Worm (Caenorhabditis elegans): ENCODE data around the gene C53A3.3.

The C53A3.3 gene

DNA sequence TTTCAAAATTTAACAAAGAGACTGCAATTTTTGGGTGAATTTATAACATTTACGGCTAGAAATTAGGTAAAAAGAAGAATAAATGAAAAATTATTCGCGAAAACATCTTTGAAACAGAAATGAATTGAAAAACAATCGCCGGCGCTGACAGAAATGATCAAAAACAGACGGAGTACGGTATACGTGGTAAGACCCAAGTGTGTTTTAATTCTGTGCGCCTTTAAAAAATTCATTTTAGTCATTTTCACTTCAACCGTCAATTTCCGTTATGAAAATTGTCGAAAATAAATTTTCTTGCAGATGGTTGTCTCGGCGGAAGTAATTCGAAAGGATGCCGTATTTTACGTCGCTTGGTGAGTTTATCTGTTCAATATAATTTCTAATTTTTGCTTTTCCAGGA, at the start of gene C53A3.3:
TSS of gene C53A3.3 (plus strand) at position 301 of the 400 bp plus-strand sequence.
- TF ChIP-seq snpc-1.1 (tag; optimal IDR thresholded peaks at IDR 0.05; ENCODE audit: insufficient read depth) (no peak), ceh-100 (GFP tag; IDR thresholded peaks at IDR 0.05) (no peak), zfh-2 (GFP tag; conservative IDR thresholded peaks at IDR 0.05) (no peak), K11D2.4 (GFP tag; IDR thresholded peaks at IDR 0.05) (no peak), B0336.3 (GFP tag; IDR thresholded peaks at IDR 0.05) (no peak), mxl-1 (tag; optimal IDR thresholded peaks at IDR 0.05) (no peak)

ce11 chrV:5708331-5708730, 48.0 kb upstream of the C53A3.3 start:
- TF ChIP-seq akir-1 (GFP tag; optimal IDR thresholded peaks at IDR 0.05) (no peak), ztf-3 (GFP tag; optimal IDR thresholded peaks at IDR 0.05) (no peak), B0019.2 (GFP tag; conservative IDR thresholded peaks at IDR 0.05) (no peak), lsy-27 (tag; optimal IDR thresholded peaks at IDR 0.05; ENCODE audit: borderline replicate concordance, insufficient read depth) (no peak), die-1 (tag; optimal IDR thresholded peaks at IDR 0.05) (no peak), mxl-1 (tag; optimal IDR thresholded peaks at IDR 0.05) (no peak)

ce11 chrV:5712189-5712588, 44.1 kb upstream of the C53A3.3 start:
- peak; percentile 70 for TF ChIP-seq attf-3 (GFP tag; conservative IDR thresholded peaks at IDR 0.05)
- TF ChIP-seq zfh-2 (GFP tag; conservative IDR thresholded peaks at IDR 0.05) = no peak
- no peak for TF ChIP-seq ztf-3 (GFP tag; optimal IDR thresholded peaks at IDR 0.05)
- TF ChIP-seq sdz-38 (tag; optimal IDR thresholded peaks at IDR 0.05) = no peak
- no peak for TF ChIP-seq madf-8 (GFP tag; conservative IDR thresholded peaks at IDR 0.05)
- TF ChIP-seq aptf-3 (GFP tag; IDR thresholded peaks at IDR 0.05) = no peak

ce11 chrV:5712652-5713051, 43.6 kb upstream of the C53A3.3 start, which contains the start of gene gcst-1:
Gene gcst-1, plus strand, starts transcription at chrV:5712928.
- TF ChIP-seq ekl-4 (GFP tag; IDR thresholded peaks at IDR 0.05) (no peak), dpff-1 (tag; optimal IDR thresholded peaks at IDR 0.05) (no peak), let-607 (tag; optimal IDR thresholded peaks at IDR 0.05) (no peak), nhr-80 (tag; optimal IDR thresholded peaks at IDR 0.05) (peak; percentile 78), B0336.3 (GFP tag; IDR thresholded peaks at IDR 0.05) (0 out of 2 replicates have a peak, but pooled peaks have one; percentile 17), nhr-179 (tag; optimal IDR thresholded peaks at IDR 0.05) (no peak), F55B11.4 (tag; optimal IDR thresholded peaks at IDR 0.05; ENCODE audit: borderline replicate concordance, insufficient read depth) (no peak), cebp-1 (GFP tag; IDR thresholded peaks at IDR 0.05) (no peak), cebp-1 (tag; optimal IDR thresholded peaks at IDR 0.05) (peak; percentile 14), madf-10 (tag; optimal IDR thresholded peaks at IDR 0.05) (no peak)

ce11 chrV:5713510-5713909, 42.8 kb upstream of the C53A3.3 start:
- TF ChIP-seq dpff-1 (tag; optimal IDR thresholded peaks at IDR 0.05) = no peak
- TF ChIP-seq hmg-1.2 (GFP tag; IDR thresholded peaks at IDR 0.05) = no peak
- no peak for TF ChIP-seq rec-8 (tag; optimal IDR thresholded peaks at IDR 0.05)
- no peak for TF ChIP-seq snpc-4 (GFP tag; optimal IDR thresholded peaks at IDR 0.05)
- TF ChIP-seq snpc-4 (tag; optimal IDR thresholded peaks at IDR 0.05) = no peak
- no peak for TF ChIP-seq tbx-9 (tag; optimal IDR thresholded peaks at IDR 0.05; ENCODE audit: borderline replicate concordance)
- TF ChIP-seq chd-7 (tag; optimal IDR thresholded peaks at IDR 0.05) = no peak
- TF ChIP-seq snpc-1.1 (tag; optimal IDR thresholded peaks at IDR 0.05; ENCODE audit: insufficient read depth) = no peak
- TF ChIP-seq gei-17 (GFP tag; optimal IDR thresholded peaks at IDR 0.05) = no peak
- no peak for TF ChIP-seq ztf-28 (GFP tag; IDR thresholded peaks at IDR 0.05)

Data from whole organism, young adult.